Worm (Caenorhabditis elegans): ENCODE data around the gene C25F9.5.

DNA sequence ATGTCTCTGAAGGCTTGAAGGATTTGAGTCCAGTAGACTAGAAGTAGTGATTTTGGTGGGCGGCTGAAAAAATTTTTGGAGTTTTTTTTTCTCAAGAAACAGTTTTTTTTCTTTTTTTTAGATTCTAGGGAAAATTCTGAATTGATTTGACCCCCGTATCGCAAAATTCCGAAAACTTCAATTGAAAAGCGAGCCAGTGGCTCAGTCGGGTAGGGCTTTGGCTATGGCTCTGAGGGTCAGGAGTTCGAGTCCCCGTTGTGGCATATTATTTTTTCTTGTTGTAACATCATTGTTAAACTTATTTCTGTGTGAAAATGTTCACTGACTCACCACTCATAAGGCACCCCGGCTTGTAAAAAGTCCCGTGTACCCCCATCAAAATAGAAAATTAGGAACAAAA, 12.3 kb downstream of the C25F9.5 start:
- TF ChIP-seq elt-1 (tag; optimal IDR thresholded peaks at IDR 0.05; ENCODE audit: borderline replicate concordance, insufficient read depth): no peak
- no peak for TF ChIP-seq ztf-11 (tag; optimal IDR thresholded peaks at IDR 0.05)
- TF ChIP-seq lsy-2 (tag; optimal IDR thresholded peaks at IDR 0.05): no peak
- TF ChIP-seq nhr-76 (tag; optimal IDR thresholded peaks at IDR 0.05): no peak
- TF ChIP-seq unc-62 (GFP tag; optimal IDR thresholded peaks at IDR 0.05): no peak
- TF ChIP-seq bed-3 (GFP tag; optimal IDR thresholded peaks at IDR 0.05): no peak
- TF ChIP-seq ces-1 (GFP tag; optimal IDR thresholded peaks at IDR 0.05): no peak

Data from whole organism, mixed stage, embryonic.